Worm (Caenorhabditis elegans) whole organism, L3 larva: ENCODE measurements around the gene rpc-11.

Source experiments
- ceh-9 ChIP-seq: sonication (generic microtip); optimal IDR thresholded peaks from 2 replicates; lab custom pipeline; 2018; ENCODE audit warnings: missing biosample characterization, missing genetic modification characterization
- elt-3 ChIP-seq, 3 experiments: fragments of 150-350 bp in 1 of 3; sonication (generic microtip) in 2 of 3; optimal IDR thresholded peaks; 2 replicates in 2 of 3; 4 replicates in 1 of 3; lab custom pipeline; 2014 to 2017; ENCODE audit warnings: missing biosample characterization in 3 of 3, missing genetic modification characterization in 3 of 3
- lin-39 ChIP-seq: fragments of 150-350 bp; optimal IDR thresholded peaks from 2 replicates; lab custom pipeline; 2018; ENCODE audit warnings: missing biosample characterization, missing genetic modification reagents, missing genetic modification characterization
- mdl-1 ChIP-seq: fragments of 150-350 bp; optimal IDR thresholded peaks from 2 replicates; lab custom pipeline; 2014; ENCODE audit warnings: missing biosample characterization, missing genetic modification characterization
- nhr-11 ChIP-seq: fragments of 150-350 bp; optimal IDR thresholded peaks from 2 replicates; lab custom pipeline; 2014; ENCODE audit warnings: missing biosample characterization, missing genetic modification characterization
- nhr-28 ChIP-seq: fragments of 150-350 bp; optimal IDR thresholded peaks from 2 replicates; lab custom pipeline; 2014; ENCODE audit warnings: missing biosample characterization, missing genetic modification characterization
- nhr-76 ChIP-seq: fragments of 150-350 bp; sonication (generic microtip); optimal IDR thresholded peaks from 5 replicates; lab custom pipeline; 2014; ENCODE audit warnings: missing biosample characterization, missing genetic modification characterization
- skn-1 ChIP-seq: fragments of 150-350 bp; optimal IDR thresholded peaks from 2 replicates; lab custom pipeline; 2014; ENCODE audit warnings: missing biosample characterization, missing genetic modification characterization
- zag-1 ChIP-seq: fragments of 150-350 bp; optimal IDR thresholded peaks from 2 replicates; lab custom pipeline; 2014; ENCODE audit warnings: missing biosample characterization, missing genetic modification characterization

DNA sequence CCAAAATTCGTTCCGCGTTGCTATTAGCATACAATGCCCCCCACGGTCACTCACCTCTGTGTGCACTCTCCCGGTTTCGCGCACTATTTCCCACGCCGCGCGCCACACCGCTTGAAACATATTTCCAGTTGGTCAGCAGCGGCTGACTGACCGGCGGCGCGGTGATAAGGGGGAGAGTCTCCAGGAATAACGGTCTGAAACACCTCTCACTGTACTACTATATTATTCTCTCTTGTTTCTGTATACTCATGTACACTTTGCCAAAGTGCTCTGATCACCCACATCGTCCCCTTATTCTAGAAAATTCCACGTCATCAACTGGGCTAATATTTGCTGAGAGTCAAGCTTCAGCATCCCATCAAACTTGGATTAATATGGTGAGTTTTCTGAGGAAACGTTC, 23.9 kb downstream of the rpc-11 start, which contains the start of gene nhr-41:
- TF ChIP-seq lin-39 (tag; lab: Kevin White, UChicago) (no peak), skn-1 (tag; lab: Kevin White, UChicago) (no peak), nhr-11 (tag; lab: Kevin White, UChicago) (no peak), nhr-76 (no peak), zag-1 (tag; lab: Kevin White, UChicago) (no peak), elt-3 (tag; optimal IDR thresholded peaks at IDR 0.05; lab: Kevin White, UChicago) (no peak), ceh-9 (tag; lab: Kevin White, UChicago) (no peak), nhr-28 (tag; lab: Kevin White, UChicago) (no peak), mdl-1 (no peak)
